Fruit fly (Drosophila melanogaster): ENCODE data around the gene rg.
A peak's percentile ranks its signal among the peaks of the same experiment; 100 is the strongest.

Gene rg

dm6 chrX:5299957-5300356, 214.4 kb downstream of the rg start:
- TF ChIP-seq CG9948 (tag; optimal IDR thresholded peaks at IDR 0.05): no peak
- TF ChIP-seq CG4496 (GFP tag; IDR thresholded peaks at IDR 0.05): no peak
- TF ChIP-seq CG8159 (tag; optimal IDR thresholded peaks at IDR 0.05): peak; percentile 36

dm6 chrX:5300623-5301283, 215.2 kb downstream of the rg start:
- TF ChIP-seq rn (GFP tag; IDR thresholded peaks at IDR 0.05) (no peak), CG17806 (tag; optimal IDR thresholded peaks at IDR 0.05) (peak; percentile 57), CG32121 (GFP tag; IDR thresholded peaks at IDR 0.05) (no peak), CG8159 (tag; optimal IDR thresholded peaks at IDR 0.05) (peak; percentile 76), CG34367 (tag; optimal IDR thresholded peaks at IDR 0.05) (peak; percentile 67), CG4496 (GFP tag; IDR thresholded peaks at IDR 0.05) (peak; percentile 29; the same call in 1 of the 3 replicates), CG15710 (tag; optimal IDR thresholded peaks at IDR 0.05) (peak; percentile 74), CG12605 (GFP tag; IDR thresholded peaks at IDR 0.05) (no peak), gl (tag; optimal IDR thresholded peaks at IDR 0.05) (peak; percentile 56), D1 (tag; optimal IDR thresholded peaks at IDR 0.05) (no peak), Pif1A (GFP tag; optimal IDR thresholded peaks at IDR 0.05) (no peak), fd96Ca (GFP tag; IDR thresholded peaks at IDR 0.05) (no peak), CG14655 (GFP tag; optimal IDR thresholded peaks at IDR 0.05) (no peak), Snoo (tag; optimal IDR thresholded peaks at IDR 0.05) (no peak), CG10348 (GFP tag; IDR thresholded peaks at IDR 0.05) (no peak), CG9948 (tag; optimal IDR thresholded peaks at IDR 0.05) (peak; percentile 65), CG13204 (GFP tag; optimal IDR thresholded peaks at IDR 0.05) (peak; percentile 18), Ets98B (GFP tag; IDR thresholded peaks at IDR 0.05) (no peak), Pif1B (GFP tag; optimal IDR thresholded peaks at IDR 0.05) (no peak), EcR (GFP tag; optimal IDR thresholded peaks at IDR 0.05) (peak; percentile 80), CG8301 (tag; optimal IDR thresholded peaks at IDR 0.05) (peak; percentile 16)
